Fruit fly (Drosophila melanogaster) ovary, adult (tissue): ENCODE data around the gene slif.

Experiments
- CG17801 ChIP-seq: fragments of 200-800 bp; optimal IDR thresholded peaks from 2 replicates; lab custom pipeline; 2019; ENCODE audit warnings: missing biosample characterization, mild to moderate bottlenecking, missing genetic modification characterization, moderate library complexity; ENCODE audit not compliant: partially characterized antibody

The slif gene

DNA sequence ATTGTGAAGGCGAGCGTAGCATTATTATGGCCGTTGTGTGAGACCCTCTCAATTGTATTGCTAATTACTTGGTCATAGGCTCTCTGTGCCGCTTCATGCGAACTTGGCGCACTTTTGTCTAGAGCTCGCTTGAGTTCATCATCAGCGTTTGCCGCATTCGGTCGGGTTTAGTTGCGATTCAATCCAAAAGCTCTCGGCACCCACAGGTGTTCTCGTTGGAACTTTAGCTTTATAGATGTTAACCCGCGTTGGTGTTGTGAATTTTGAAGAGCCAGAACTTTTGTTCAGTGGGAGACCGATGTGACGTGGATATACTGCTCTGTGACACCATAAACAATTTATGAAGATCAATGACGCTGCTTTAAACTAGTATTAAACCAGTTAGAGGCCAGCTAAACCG is at the start of gene slif:
Gene slif (plus strand): TSS at position 132 of the 400 bp plus-strand sequence.
- no peak for TF ChIP-seq CG17801 (GFP tag; lab: Kevin White, UChicago)

DNA sequence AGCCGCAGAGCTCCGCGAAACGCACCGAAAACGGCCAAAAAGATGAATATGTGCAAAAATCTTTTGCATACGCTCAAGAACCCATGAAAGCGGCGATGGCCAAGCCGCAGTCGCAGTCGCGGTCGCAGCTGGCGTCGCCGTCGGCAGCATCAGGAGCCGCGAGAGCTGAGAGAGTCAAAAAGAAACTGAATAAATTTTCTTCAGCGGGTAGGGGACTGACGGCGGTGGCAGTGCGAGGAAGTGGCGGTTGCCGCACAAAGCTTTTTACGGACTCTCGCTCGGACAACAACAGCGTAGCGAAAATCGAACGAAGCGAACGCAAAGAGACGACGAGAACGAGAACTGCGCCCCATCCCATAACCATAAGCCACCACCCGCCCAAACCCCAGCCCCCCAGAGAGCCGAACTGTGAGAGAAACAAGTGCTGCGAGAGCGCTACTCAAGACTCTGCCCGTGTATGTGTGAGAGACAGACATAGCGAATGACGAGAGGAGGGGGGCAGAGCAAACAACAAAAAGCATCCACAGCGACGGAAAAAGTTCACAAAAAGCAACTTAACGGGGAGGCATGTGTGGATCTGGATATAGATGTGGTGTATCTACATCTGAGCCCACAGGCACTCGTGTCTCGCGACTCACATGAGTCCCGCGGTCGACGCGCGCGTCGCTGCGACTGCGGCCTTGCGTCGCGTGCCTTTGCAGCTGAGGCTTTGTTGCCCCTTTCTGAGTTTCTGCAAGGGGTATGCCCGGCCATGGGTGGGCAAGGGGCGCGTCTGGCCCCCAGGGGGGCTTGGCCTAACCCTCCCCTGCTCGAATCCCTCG is 45.5 kb upstream of the slif start, which contains the start of gene jim:
Gene jim (minus strand): TSS at position 51 of the 821 bp plus-strand sequence.
- TF ChIP-seq CG17801 (GFP tag; lab: Kevin White, UChicago), result peak; percentile 21

- TF ChIP-seq CG17801 (GFP tag; lab: Kevin White, UChicago), result no peak
Measured at dm6 chr3L:22836768-22837167, 44.1 kb upstream of the slif start, which contains the start of the genes CG11226 and CG45428. TSS of gene CG11226 (plus strand) at chr3L:22837068. TSS of gene CG45428 (minus strand) at chr3L:22837070.

DNA sequence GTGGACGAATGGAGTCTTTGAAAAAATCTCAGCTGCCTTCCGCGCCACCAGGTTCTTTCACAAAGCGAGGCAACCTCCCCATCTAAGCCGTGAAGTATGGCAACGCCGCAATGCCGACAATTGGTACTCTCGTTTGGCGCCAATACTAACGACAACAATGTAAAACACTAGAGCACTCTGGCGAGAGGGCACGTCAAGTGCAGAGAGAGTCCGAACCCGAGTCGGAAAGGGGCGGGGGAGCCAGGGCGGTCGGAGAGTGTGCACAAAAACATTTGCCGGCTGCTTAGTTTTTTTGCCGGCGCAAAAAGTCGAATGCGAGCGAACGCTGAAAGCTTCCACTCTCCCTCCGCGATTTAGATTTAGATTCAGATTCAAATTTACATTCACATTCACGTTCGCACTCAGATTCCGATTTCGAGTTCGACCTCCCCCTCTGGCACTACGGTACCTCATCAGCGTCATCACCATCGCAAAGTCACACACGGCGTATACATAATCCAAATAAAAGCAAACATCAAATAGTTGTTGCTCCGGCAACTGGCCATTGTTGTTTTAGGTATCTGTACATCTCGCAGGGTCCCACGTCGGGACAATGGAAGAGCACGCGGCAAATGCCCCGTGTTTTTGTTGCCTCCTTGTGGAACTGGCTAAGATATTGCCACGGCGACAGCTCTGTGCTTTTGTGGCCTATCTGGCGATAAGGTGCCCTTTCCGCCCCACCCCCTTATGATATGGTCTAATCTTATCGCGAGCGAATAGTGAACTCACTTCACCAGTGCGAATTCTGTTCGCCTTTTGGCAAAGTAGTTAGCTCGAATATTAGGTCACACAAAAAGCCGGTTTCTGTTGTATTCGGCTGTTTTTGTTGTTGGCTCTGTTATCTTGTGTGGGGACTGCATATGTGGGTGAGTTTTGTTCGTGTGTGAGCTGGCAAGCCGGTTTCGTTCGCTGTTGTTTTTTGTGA is 42.9 kb upstream of the slif start:
- no peak for TF ChIP-seq CG17801 (GFP tag; lab: Kevin White, UChicago)

dm6 chr3L:22839243-22839642 is 41.6 kb upstream of the slif start:
- TF ChIP-seq CG17801 (GFP tag; lab: Kevin White, UChicago), result no peak

dm6 chr3L:22839726-22840228 is 41.1 kb upstream of the slif start:
- no peak for TF ChIP-seq CG17801 (GFP tag; lab: Kevin White, UChicago)

DNA sequence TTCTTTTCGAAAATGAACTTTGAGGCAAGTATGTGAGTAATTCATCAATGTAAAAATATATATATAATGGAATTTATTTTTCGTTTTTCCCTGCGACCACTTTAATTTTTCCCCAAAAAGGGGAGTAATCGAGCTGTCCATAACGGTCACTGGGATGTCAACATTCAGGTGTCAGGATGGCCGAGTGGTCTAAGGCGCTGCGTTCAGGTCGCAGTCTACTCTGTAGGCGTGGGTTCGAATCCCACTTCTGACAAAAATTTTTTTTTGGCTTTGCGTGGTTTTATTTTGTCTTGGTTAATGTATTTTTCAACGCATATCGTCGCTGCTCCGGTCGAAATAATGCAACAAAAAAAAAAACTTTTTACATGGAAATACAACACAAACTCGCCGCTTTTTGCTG is 37.8 kb upstream of the slif start:
- TF ChIP-seq CG17801 (GFP tag; lab: Kevin White, UChicago), result no peak

DNA sequence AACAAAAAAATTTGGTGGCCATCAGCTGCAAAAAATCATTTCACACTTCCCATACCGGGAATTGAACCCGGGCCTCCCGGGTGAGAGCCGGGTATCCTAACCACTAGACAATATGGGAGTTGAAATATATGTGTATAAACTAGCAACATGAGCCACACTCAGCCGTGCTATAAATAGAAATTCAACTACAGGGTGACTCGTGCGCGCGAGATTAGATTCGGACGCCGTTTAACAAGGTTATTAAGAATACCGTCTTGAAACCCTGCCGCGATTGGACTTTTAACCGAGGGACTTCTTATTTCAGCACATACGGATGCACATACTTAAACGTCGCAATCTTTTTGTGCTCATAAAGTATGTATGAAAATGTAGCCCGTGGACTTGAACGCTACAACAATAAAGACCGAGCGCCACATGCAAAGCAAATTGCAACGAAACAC is 33.1 kb upstream of the slif start:
- no peak for TF ChIP-seq CG17801 (GFP tag; lab: Kevin White, UChicago)

- no peak for TF ChIP-seq CG17801 (GFP tag; lab: Kevin White, UChicago)
Measured at dm6 chr3L:22848940-22849339, 31.9 kb upstream of the slif start.

DNA sequence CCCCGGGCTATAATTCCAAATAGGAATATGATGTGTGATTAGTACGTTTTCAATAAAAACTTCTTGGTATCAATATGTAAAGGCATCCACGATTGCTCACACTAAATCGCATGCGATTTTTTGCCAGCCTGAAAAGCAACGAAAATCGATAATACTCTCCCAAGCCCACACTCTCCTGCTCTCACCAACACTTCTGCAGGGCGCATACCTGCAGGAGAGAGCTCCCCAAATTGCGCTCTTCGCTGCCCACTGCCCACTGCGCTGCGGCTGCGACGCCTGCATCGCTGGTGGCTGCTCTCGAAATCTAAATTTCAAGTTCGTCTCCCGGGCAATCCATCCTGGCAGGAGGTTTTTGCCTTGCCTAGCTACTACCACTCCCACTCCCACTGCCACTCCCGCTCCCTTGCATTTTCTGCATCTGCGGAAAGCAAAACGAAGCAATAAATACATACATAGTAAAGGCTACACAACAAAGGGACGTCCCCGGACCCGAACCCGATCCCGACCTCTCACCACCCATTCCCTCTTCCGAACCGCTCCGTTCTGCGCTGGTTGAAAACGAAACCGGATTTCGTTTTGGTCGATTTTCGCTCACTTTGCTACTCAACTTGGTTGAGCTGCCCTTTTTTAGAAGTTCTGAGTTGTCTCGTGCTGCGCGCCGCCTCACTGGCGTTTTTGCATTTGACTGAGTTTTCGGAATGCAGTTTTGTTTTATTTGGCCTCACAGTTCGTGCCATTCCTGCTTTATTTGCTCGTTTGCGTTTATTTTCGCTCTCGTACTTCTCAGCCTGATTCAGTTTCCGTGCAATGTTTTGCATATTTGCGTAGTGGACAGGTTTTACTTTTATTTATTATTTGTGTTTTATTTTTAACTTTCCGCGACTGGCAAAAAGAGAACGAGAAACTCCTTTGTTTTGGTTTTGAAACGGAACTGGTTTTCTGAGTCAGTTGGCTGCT is 29.4 kb upstream of the slif start:
- TF ChIP-seq CG17801 (GFP tag; lab: Kevin White, UChicago), result peak; percentile 61

- TF ChIP-seq CG17801 (GFP tag; lab: Kevin White, UChicago), result no peak
Measured at dm6 chr3L:22853412-22853811, 27.4 kb upstream of the slif start, which contains the start of gene CG32462. TSS of gene CG32462 (minus strand) at chr3L:22853512.

dm6 chr3L:22856009-22856477 is 24.8 kb upstream of the slif start, which contains the start of gene CG32459:
TSS of gene CG32459 (minus strand) at chr3L:22856059.
- no peak for TF ChIP-seq CG17801 (GFP tag; lab: Kevin White, UChicago)

DNA sequence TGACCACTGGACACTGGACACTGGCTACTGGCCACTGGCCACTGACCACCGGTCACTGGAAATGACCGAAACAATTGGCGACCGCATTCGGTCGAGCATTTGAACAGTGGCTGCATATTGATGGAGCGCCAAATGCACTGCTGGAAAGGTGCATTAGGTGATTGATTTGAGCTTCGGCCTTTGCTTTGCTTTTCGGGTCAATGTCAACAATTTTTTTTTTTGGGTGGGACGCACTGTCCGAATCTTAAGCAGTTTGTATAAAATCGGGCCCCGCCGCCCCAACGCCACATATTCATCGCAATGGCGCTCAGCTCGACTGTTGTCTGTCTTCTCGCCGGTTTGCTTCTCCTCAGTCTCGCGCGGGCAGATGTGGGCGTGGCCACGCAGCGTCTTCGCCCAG is 20.4 kb upstream of the slif start, which contains the start of gene CG13239:
Gene CG13239 (plus strand): TSS at position 301 of the 400 bp plus-strand sequence.
- TF ChIP-seq CG17801 (GFP tag; lab: Kevin White, UChicago), result no peak
